Fruit fly (Drosophila melanogaster) whole organism, embryonic: Measurements from ENCODE around the gene H2.0.

Experiments used
- Awh ChIP-seq: fragments of 200-800 bp; sonication (Bioruptor generic); IDR thresholded peaks from 2 replicates; pipeline ENCODE4, ENCODE4 v1.3.6; 2022; ENCODE audit warnings: missing biosample characterization, missing genetic modification characterization
- CG10267 ChIP-seq: fragments of 200-800 bp; sonication (Bioruptor generic); optimal IDR thresholded peaks from 2 replicates; lab custom pipeline; 2018; ENCODE audit warnings: missing biosample characterization, mild to moderate bottlenecking, missing genetic modification characterization, moderate library complexity
- CG10462 ChIP-seq: fragments of 200-800 bp; sonication (Bioruptor generic); optimal IDR thresholded peaks from 2 replicates; lab custom pipeline; 2016; ENCODE audit warnings: missing biosample characterization, missing genetic modification characterization
- CG10654 ChIP-seq: fragments of 200-800 bp; sonication (Bioruptor generic); optimal IDR thresholded peaks from 2 replicates; lab custom pipeline; 2016; ENCODE audit warnings: missing biosample characterization, missing genetic modification characterization
- CG11560 ChIP-seq: fragments of 200-800 bp; sonication (Bioruptor generic); IDR thresholded peaks from 3 replicates; pipeline ENCODE4 v1.3.6; 2022; ENCODE audit warnings: missing biosample characterization, missing genetic modification characterization
- CG12219 ChIP-seq: fragments of 200-800 bp; sonication (Bioruptor generic); optimal IDR thresholded peaks from 3 replicates; lab custom pipeline; 2018; ENCODE audit warnings: missing biosample characterization, mild to moderate bottlenecking, missing genetic modification characterization
- CG13123 ChIP-seq: fragments of 200-800 bp; sonication (Bioruptor generic); optimal IDR thresholded peaks from 2 replicates; lab custom pipeline; 2016; ENCODE audit warnings: missing biosample characterization, missing genetic modification characterization
- CG14441 ChIP-seq: fragments of 200-800 bp; sonication (Bioruptor generic); IDR thresholded peaks from 2 replicates; pipeline ENCODE4 v1.3.6; 2022; ENCODE audit warnings: missing biosample characterization, missing genetic modification characterization
- CG15514 ChIP-seq: fragments of 200-800 bp; sonication (Bioruptor generic); optimal IDR thresholded peaks from 3 replicates; lab custom pipeline; 2017; ENCODE audit warnings: missing biosample characterization, missing genetic modification characterization, mild to moderate bottlenecking, moderate library complexity, missing genetic modification reagents
- CG17385 ChIP-seq: fragments of 200-800 bp; sonication (Bioruptor generic); optimal IDR thresholded peaks from 3 replicates; lab custom pipeline; 2018; ENCODE audit warnings: missing biosample characterization, mild to moderate bottlenecking, missing genetic modification characterization
- CG17829 ChIP-seq: fragments of 200-800 bp; optimal IDR thresholded peaks from 2 replicates; lab custom pipeline; 2019; ENCODE audit warnings: missing biosample characterization, mild to moderate bottlenecking, missing genetic modification characterization, moderate library complexity
- CG2116 ChIP-seq: fragments of 200-800 bp; sonication (Bioruptor generic); optimal IDR thresholded peaks from 3 replicates; lab custom pipeline; 2018; ENCODE audit warnings: missing biosample characterization, mild to moderate bottlenecking, missing genetic modification characterization
- CG31441 ChIP-seq: fragments of 200-800 bp; sonication (Bioruptor generic); IDR thresholded peaks from 2 replicates; pipeline ENCODE4 v1.3.6; 2022; ENCODE audit warnings: missing biosample characterization, missing genetic modification characterization
- CG3163 ChIP-seq: fragments of 200-800 bp; sonication (Bioruptor generic); optimal IDR thresholded peaks from 3 replicates; lab custom pipeline; 2016; ENCODE audit warnings: missing biosample characterization, missing genetic modification characterization
- CG3281 ChIP-seq: fragments of 200-800 bp; sonication (Bioruptor generic); optimal IDR thresholded peaks from 3 replicates; lab custom pipeline; 2017; ENCODE audit warnings: missing biosample characterization, mild to moderate bottlenecking, missing genetic modification characterization
- CG4707 ChIP-seq: fragments of 200-800 bp; sonication (Bioruptor generic); optimal IDR thresholded peaks from 2 replicates; lab custom pipeline; 2018; ENCODE audit warnings: missing biosample characterization, mild to moderate bottlenecking, missing genetic modification characterization, moderate library complexity
- CG6175 ChIP-seq: fragments of 200-800 bp; sonication (Bioruptor generic); IDR thresholded peaks from 3 replicates; pipeline ENCODE4 v1.3.6; 2022; ENCODE audit warnings: missing biosample characterization, missing genetic modification characterization
- CG6689 ChIP-seq: fragments of 200-800 bp; sonication (Bioruptor generic); IDR thresholded peaks from 2 replicates; pipeline ENCODE4 v1.3.6; 2022; ENCODE audit warnings: missing biosample characterization, missing genetic modification characterization
- CG6765 ChIP-seq: fragments of 200-800 bp; sonication (Bioruptor generic); optimal IDR thresholded peaks from 3 replicates; lab custom pipeline; 2017; ENCODE audit warnings: missing biosample characterization, mild to moderate bottlenecking, missing genetic modification characterization
- CG7271 ChIP-seq: fragments of 200-800 bp; sonication (Bioruptor generic); optimal IDR thresholded peaks from 2 replicates; lab custom pipeline; 2018; ENCODE audit warnings: missing biosample characterization, mild to moderate bottlenecking, missing genetic modification characterization, moderate library complexity
- CG7556 ChIP-seq: fragments of 200-800 bp; sonication (Bioruptor generic); optimal IDR thresholded peaks from 2 replicates; lab custom pipeline; 2017; ENCODE audit warnings: missing biosample characterization, mild to moderate bottlenecking, missing genetic modification characterization
- CG7987 ChIP-seq: fragments of 200-800 bp; sonication (Bioruptor generic); optimal IDR thresholded peaks from 2 replicates; lab custom pipeline; 2018; ENCODE audit warnings: missing biosample characterization, mild to moderate bottlenecking, missing genetic modification characterization, moderate library complexity
- CG8478 ChIP-seq: fragments of >200 bp; optimal IDR thresholded peaks from 2 replicates; lab custom pipeline; 2018
- CoRest ChIP-seq: fragments of 200-800 bp; sonication (Bioruptor generic); optimal IDR thresholded peaks from 3 replicates; lab custom pipeline; 2018; ENCODE audit warnings: missing biosample characterization, mild to moderate bottlenecking, missing genetic modification characterization, moderate library complexity
- Dref ChIP-seq: fragments of 200-800 bp; sonication (Bioruptor generic); IDR thresholded peaks from 2 replicates; pipeline ENCODE4 v1.3.6; 2022; ENCODE audit warnings: missing biosample characterization, missing genetic modification characterization
- E2f2 ChIP-seq: fragments of 200-800 bp; sonication (Bioruptor generic); IDR thresholded peaks from 2 replicates; pipeline ENCODE4 v1.3.6; 2022; ENCODE audit warnings: missing biosample characterization, missing genetic modification characterization
- Hmr ChIP-seq: fragments of 200-800 bp; sonication (Bioruptor generic); optimal IDR thresholded peaks from 3 replicates; lab custom pipeline; 2017; ENCODE audit warnings: mild to moderate bottlenecking, missing biosample characterization, missing genetic modification reagents, missing genetic modification characterization
- Hmx ChIP-seq: fragments of 200-800 bp; sonication (Bioruptor generic); optimal IDR thresholded peaks from 2 replicates; lab custom pipeline; 2016; ENCODE audit warnings: missing biosample characterization, missing genetic modification characterization
- Hr39 ChIP-seq: fragments of >200 bp; optimal IDR thresholded peaks from 2 replicates; lab custom pipeline; 2017
- Med ChIP-seq: fragments of 200-800 bp; sonication (Bioruptor generic); peaks from one replicate; lab custom pipeline; 2016; ENCODE audit warnings: missing biosample characterization, missing genetic modification characterization, mild to moderate bottlenecking, inconsistent platforms, moderate library complexity
- chm ChIP-seq: fragments of 200-800 bp; sonication (Bioruptor generic); IDR thresholded peaks from 2 replicates; pipeline ENCODE4 v1.3.6; 2022; ENCODE audit warnings: missing biosample characterization, missing genetic modification characterization
- ci ChIP-seq: fragments of 200-800 bp; sonication (Bioruptor generic); IDR thresholded peaks from 3 replicates; pipeline ENCODE4 v1.3.6; 2022; ENCODE audit warnings: missing biosample characterization, missing genetic modification characterization
- croc ChIP-seq: fragments of 200-800 bp; sonication (Bioruptor generic); conservative IDR thresholded peaks from 3 replicates; pipeline ENCODE4 v1.3.6; 2022; ENCODE audit warnings: missing biosample characterization, missing genetic modification characterization
- ems ChIP-seq: fragments of 200-800 bp; sonication (Bioruptor generic); optimal IDR thresholded peaks from 3 replicates; lab custom pipeline; 2016; ENCODE audit warnings: missing biosample characterization, missing genetic modification characterization
- gcm2 ChIP-seq: fragments of 200-800 bp; sonication (Bioruptor generic); optimal IDR thresholded peaks from 2 replicates; lab custom pipeline; 2016; ENCODE audit warnings: missing biosample characterization, missing genetic modification characterization
- grn ChIP-seq: fragments of 200-800 bp; sonication (Bioruptor generic); optimal IDR thresholded peaks from 3 replicates; lab custom pipeline; 2017; ENCODE audit warnings: missing biosample characterization, missing genetic modification characterization
- gro ChIP-seq: fragments of 200-800 bp; sonication (Bioruptor generic); optimal IDR thresholded peaks from 2 replicates; lab custom pipeline; 2016; ENCODE audit warnings: missing biosample characterization, missing genetic modification characterization
- gsb ChIP-seq: fragments of 200-800 bp; sonication (Bioruptor generic); IDR thresholded peaks from 2 replicates; pipeline ENCODE4 v1.3.6; 2022; ENCODE audit warnings: missing biosample characterization, missing genetic modification characterization
- gt ChIP-seq: fragments of 200-800 bp; sonication (Bioruptor generic); IDR thresholded peaks from 2 replicates; pipeline ENCODE4 v1.3.6; 2022; ENCODE audit warnings: missing biosample characterization, missing genetic modification characterization
- mam ChIP-seq: fragments of 200-800 bp; sonication (Bioruptor generic); optimal IDR thresholded peaks from 3 replicates; lab custom pipeline; 2016; ENCODE audit warnings: missing biosample characterization, missing genetic modification characterization
- mld ChIP-seq: fragments of 200-800 bp; sonication (Bioruptor generic); IDR thresholded peaks from 3 replicates; pipeline ENCODE4 v1.3.6; 2022; ENCODE audit warnings: missing biosample characterization, missing genetic modification characterization; ENCODE audit not compliant: partially characterized antibody
- org-1 ChIP-seq: fragments of 200-800 bp; sonication (Bioruptor generic); optimal IDR thresholded peaks from 2 replicates; lab custom pipeline; 2017; ENCODE audit warnings: missing biosample characterization, missing genetic modification characterization
- pfk ChIP-seq: fragments of 200-800 bp; sonication (Bioruptor generic); optimal IDR thresholded peaks from 2 replicates; lab custom pipeline; 2018; ENCODE audit warnings: missing biosample characterization, mild to moderate bottlenecking, missing genetic modification characterization, moderate library complexity
- rib ChIP-seq: fragments of 200-800 bp; sonication (Bioruptor generic); IDR thresholded peaks from 2 replicates; pipeline ENCODE4 v1.3.6; 2022; ENCODE audit warnings: missing biosample characterization, missing genetic modification characterization
- sc ChIP-seq, 3 experiments: fragments of >200 bp in 2 of 3; fragments of 200-800 bp in 1 of 3; sonication (Bioruptor generic) in 1 of 3; optimal IDR thresholded peaks; 2 replicates in 2 of 3; 3 replicates in 1 of 3; lab custom pipeline; 2017; ENCODE audit warnings: mild to moderate bottlenecking in 1 of 3, missing biosample characterization in 1 of 3, missing genetic modification characterization in 1 of 3, missing genetic modification reagents in 1 of 3
- sisA ChIP-seq: fragments of 200-800 bp; sonication (Bioruptor generic); IDR thresholded peaks from 2 replicates; pipeline ENCODE4 v1.3.6; 2022; ENCODE audit warnings: missing biosample characterization, missing genetic modification characterization
- trem ChIP-seq: fragments of 200-800 bp; optimal IDR thresholded peaks from 3 replicates; lab custom pipeline; 2019; ENCODE audit warnings: missing biosample characterization, mild to moderate bottlenecking, missing genetic modification characterization, moderate library complexity
- tup ChIP-seq: fragments of 200-800 bp; sonication (Bioruptor generic); optimal IDR thresholded peaks from 2 replicates; lab custom pipeline; 2016; ENCODE audit warnings: missing biosample characterization, mild to moderate bottlenecking, missing genetic modification characterization, moderate library complexity
- tx ChIP-seq: fragments of 200-800 bp; sonication (Bioruptor generic); optimal IDR thresholded peaks from 2 replicates; lab custom pipeline; 2016; ENCODE audit warnings: missing biosample characterization, missing genetic modification characterization
- wek ChIP-seq: fragments of 200-800 bp; sonication (Bioruptor generic); optimal IDR thresholded peaks from 3 replicates; lab custom pipeline; 2018; ENCODE audit warnings: missing biosample characterization, mild to moderate bottlenecking, missing genetic modification characterization, moderate library complexity

Gene H2.0

dm6 chr2L:6062382-6063082, 43.3 kb upstream of the H2.0 start, which contains the start of the genes ND-51 and CG13994 (continued):
- TF ChIP-seq CG11560 (tag; lab: Robert Waterston, UW) (peak; percentile 59; the same call in 2 of the 3 replicates), Hr39 (no peak), CG13123 (GFP tag; lab: Kevin White, UChicago) (peak; percentile 69), CG7271 (tag; lab: Kevin White, UChicago) (peak; percentile 40), pfk (GFP tag; lab: Kevin White, UChicago) (peak; percentile 52), CG8478 (lab: Kevin White, UChicago) (no peak), CG14441 (GFP tag; lab: Robert Waterston, UW) (peak; percentile 83), sc (optimal IDR thresholded peaks at IDR 0.05; lab: Kevin White, UChicago) (no peak), sc (GFP tag; optimal IDR thresholded peaks at IDR 0.05; lab: Kevin White, UChicago) (peak; percentile 1), CG10267 (tag; lab: Kevin White, UChicago) (peak; percentile 79), chm (GFP tag; lab: Robert Waterston, UW) (peak; percentile 70; the same call in 1 of the 2 replicates), CG6765 (GFP tag; lab: Kevin White, UChicago) (no peak), CG7987 (peak; percentile 20), gro (peak; percentile 87), CG3163 (GFP tag; lab: Kevin White, UChicago) (peak; percentile 68), CG17829 (tag; lab: Kevin White, UChicago) (peak; percentile 88), Dref (GFP tag; lab: Robert Waterston, UW) (peak; percentile 41), CG10462 (GFP tag; lab: Kevin White, UChicago) (peak; percentile 28), CG3281 (GFP tag; lab: Kevin White, UChicago) (peak; percentile 80), rib (peak; percentile 56; the same call in 1 of the 2 replicates), Med (GFP tag; lab: Kevin White, UChicago) (peak; percentile 98), Hmx (GFP tag; lab: Kevin White, UChicago) (peak; percentile 62), grn (GFP tag; lab: Kevin White, UChicago) (no peak), E2f2 (GFP tag; lab: Robert Waterston, UW) (peak; percentile 64; the same call in 1 of the 2 replicates), Awh (GFP tag; lab: Robert Waterston, UW) (peak; percentile 69), sisA (GFP tag; lab: Robert Waterston, UW) (peak; percentile 86), wek (GFP tag; lab: Kevin White, UChicago) (peak; percentile 95), tup (GFP tag; lab: Kevin White, UChicago) (peak; percentile 75), CG17385 (peak; percentile 60), CG12219 (peak; percentile 58), tx (peak; percentile 88), CG15514 (peak; percentile 84), CG4707 (no peak), CG6689 (GFP tag; lab: Robert Waterston, UW) (peak; percentile 80), Hmr (peak; percentile 82), CG7556 (peak; percentile 61), CG31441 (no peak), mam (GFP tag; lab: Kevin White, UChicago) (peak; percentile 93), CoRest (tag; lab: Kevin White, UChicago) (peak; percentile 90), mld (no peak), CG2116 (peak; percentile 73), trem (tag; lab: Kevin White, UChicago) (peak; percentile 92), org-1 (GFP tag; lab: Kevin White, UChicago) (no peak), ems (GFP tag; lab: Kevin White, UChicago) (peak; percentile 86), gt (no peak), ci (GFP tag; lab: Robert Waterston, UW) (peak; percentile 86), CG6175 (GFP tag; lab: Robert Waterston, UW) (peak; percentile 45; the same call in 1 of the 3 replicates), gsb (GFP tag; lab: Robert Waterston, UW) (peak; percentile 50; the same call in 1 of the 2 replicates), CG10654 (peak; percentile 86), gcm2 (peak; percentile 2), croc (GFP tag; lab: Robert Waterston, UW) (peak; percentile 69)
